Worm (Caenorhabditis elegans) whole organism, L2 larva: ENCODE results near the gene F36G9.7.

Experiments
- C34F6.9 ChIP-seq: fragments of 150-350 bp; optimal IDR thresholded peaks from 2 replicates; lab custom pipeline; 2014; ENCODE audit warnings: missing biosample characterization, missing genetic modification characterization
- blmp-1 ChIP-seq: sonication (generic microtip); optimal IDR thresholded peaks from 2 replicates; lab custom pipeline; 2017; ENCODE audit warnings: missing genetic modification characterization, mild to moderate bottlenecking, missing compliant biosample characterization, antibody characterized with exemption, moderate library complexity; ENCODE audit not compliant: insufficient read depth
- ceh-82 ChIP-seq: fragments of 150-350 bp; optimal IDR thresholded peaks from 2 replicates; lab custom pipeline; 2014; ENCODE audit warnings: missing biosample characterization, missing genetic modification characterization
- elt-3 ChIP-seq: sonication (generic microtip); optimal IDR thresholded peaks from 2 replicates; lab custom pipeline; 2017; ENCODE audit warnings: missing biosample characterization, missing genetic modification characterization
- fos-1 ChIP-seq: fragments of 150-350 bp; optimal IDR thresholded peaks from 2 replicates; lab custom pipeline; 2014; ENCODE audit warnings: missing biosample characterization, missing genetic modification characterization
- gmeb-1 ChIP-seq: fragments of 150-350 bp; optimal IDR thresholded peaks from 2 replicates; lab custom pipeline; 2014; ENCODE audit warnings: missing biosample characterization, missing genetic modification characterization
- mab-5 ChIP-seq: fragments of 150-350 bp; optimal IDR thresholded peaks from 2 replicates; lab custom pipeline; 2014; ENCODE audit warnings: missing biosample characterization, missing genetic modification characterization
- mbf-1 ChIP-seq: sonication (generic microtip); optimal IDR thresholded peaks from 2 replicates; lab custom pipeline; 2017; ENCODE audit warnings: missing biosample characterization, missing genetic modification characterization
- nhr-10 ChIP-seq: sonication (generic microtip); optimal IDR thresholded peaks from 2 replicates; lab custom pipeline; 2017; ENCODE audit warnings: missing biosample characterization, missing genetic modification characterization
- nhr-21 ChIP-seq: fragments of 150-350 bp; optimal IDR thresholded peaks from 2 replicates; lab custom pipeline; 2014; ENCODE audit warnings: missing biosample characterization, missing genetic modification characterization
- sem-4 ChIP-seq: fragments of 150-350 bp; optimal IDR thresholded peaks from 2 replicates; lab custom pipeline; 2014; ENCODE audit warnings: missing biosample characterization, missing genetic modification reagents, missing genetic modification characterization
- skn-1 ChIP-seq: sonication (generic microtip); optimal IDR thresholded peaks from 2 replicates; lab custom pipeline; 2017; ENCODE audit warnings: missing biosample characterization, missing genetic modification characterization
- unc-62 ChIP-seq: fragments of 150-350 bp; optimal IDR thresholded peaks from 2 replicates; lab custom pipeline; 2014; ENCODE audit warnings: missing biosample characterization, missing genetic modification reagents, missing genetic modification characterization
- zag-1 ChIP-seq: fragments of 150-350 bp; optimal IDR thresholded peaks from 2 replicates; lab custom pipeline; 2014; ENCODE audit warnings: missing biosample characterization, missing genetic modification characterization
- ztf-1 ChIP-seq: fragments of 200-800 bp; sonication (Bioruptor generic); conservative IDR thresholded peaks from 2 replicates; pipeline ENCODE4 v1.3.6; 2022; ENCODE audit warnings: missing genetic modification characterization, missing compliant biosample characterization
- ztf-11 ChIP-seq: sonication (generic microtip); optimal IDR thresholded peaks from 2 replicates; lab custom pipeline; 2017; ENCODE audit warnings: missing biosample characterization, missing genetic modification characterization

The F36G9.7 gene

ce11 chrV:15921102-15921501, 48.5 kb downstream of the F36G9.7 start, which contains the start of gene cdr-1:
cdr-1 (plus strand) TSS chrV:15921309.
- TF ChIP-seq gmeb-1 (tag; lab: Kevin White, UChicago) (no peak), blmp-1 (tag; lab: Kevin White, UChicago) (no peak), nhr-21 (tag; lab: Kevin White, UChicago) (no peak), elt-3 (tag; lab: Kevin White, UChicago) (no peak), unc-62 (GFP tag; lab: Kevin White, UChicago) (no peak), fos-1 (tag; lab: Kevin White, UChicago) (no peak), mbf-1 (tag; lab: Kevin White, UChicago) (no peak), ztf-11 (tag; lab: Kevin White, UChicago) (no peak), nhr-10 (tag; lab: Kevin White, UChicago) (no peak), mab-5 (tag; lab: Kevin White, UChicago) (no peak), zag-1 (tag; lab: Kevin White, UChicago) (no peak), ztf-1 (no peak), skn-1 (tag; lab: Kevin White, UChicago) (no peak), sem-4 (tag; lab: Kevin White, UChicago) (no peak)

- TF ChIP-seq C34F6.9 = no peak
- no peak for TF ChIP-seq ceh-82 (tag; lab: Kevin White, UChicago)
Measured at ce11 chrV:15920273-15920672, 49.3 kb downstream of the F36G9.7 start, which contains the start of gene F35E8.10. F35E8.10 (minus strand) TSS chrV:15920373.
